Worm (Caenorhabditis elegans) whole organism, L1 larva: Measurements from ENCODE around the gene C28D4.7.

Experiments
- C04F5.9 ChIP-seq: sonication (generic microtip); optimal IDR thresholded peaks from 2 replicates; lab custom pipeline; 2016; ENCODE audit warnings: missing genetic modification characterization, missing compliant biosample characterization
- C16A3.4 ChIP-seq: fragments of 150-350 bp; optimal IDR thresholded peaks from 2 replicates; lab custom pipeline; 2014; ENCODE audit warnings: missing biosample characterization, missing genetic modification characterization
- aha-1 ChIP-seq: fragments of 150-350 bp; optimal IDR thresholded peaks from 2 replicates; lab custom pipeline; 2014; ENCODE audit warnings: missing biosample characterization, missing genetic modification characterization
- aly-2 ChIP-seq: fragments of 150-350 bp; optimal IDR thresholded peaks from 2 replicates; lab custom pipeline; 2014; ENCODE audit warnings: missing biosample characterization, missing genetic modification characterization
- blmp-1 ChIP-seq: fragments of 150-350 bp; optimal IDR thresholded peaks from 2 replicates; lab custom pipeline; 2014; ENCODE audit warnings: missing biosample characterization, missing genetic modification characterization
- ceh-8 ChIP-seq: fragments of 200-800 bp; sonication (Bioruptor generic); optimal IDR thresholded peaks from 2 replicates; lab custom pipeline; 2018; ENCODE audit warnings: mild to moderate bottlenecking, missing genetic modification characterization, moderate library complexity, missing compliant biosample characterization
- ceh-82 ChIP-seq, 3 experiments: fragments of 150-350 bp in 1 of 3; sonication (generic microtip) in 2 of 3; optimal IDR thresholded peaks; 2 replicates each; lab custom pipeline; 2014 to 2017; ENCODE audit warnings: missing biosample characterization in 3 of 3, missing genetic modification characterization in 3 of 3
- ces-1 ChIP-seq: fragments of 150-350 bp; optimal IDR thresholded peaks from 2 replicates; lab custom pipeline; 2014; ENCODE audit warnings: missing biosample characterization, missing genetic modification reagents, missing genetic modification characterization
- dpl-1 ChIP-seq, 3 experiments: fragments of 150-350 bp in 2 of 3; sonication (generic microtip) in 1 of 3; optimal IDR thresholded peaks; 2 replicates each; lab custom pipeline; 2014 to 2017; ENCODE audit warnings: missing biosample characterization in 3 of 3, missing genetic modification characterization in 3 of 3, missing genetic modification reagents in 3 of 3
- efl-1 ChIP-seq, 4 experiments: fragments of 150-350 bp; optimal IDR thresholded peaks in 3 of 4; peaks in 1 of 4; 1 replicate in 1 of 4; 2 replicates in 3 of 4; lab custom pipeline; 2014; ENCODE audit warnings: missing biosample characterization in 2 of 4, missing genetic modification characterization in 2 of 4, missing genetic modification reagents in 2 of 4
- efl-3 ChIP-seq: fragments of 200-800 bp; sonication (Bioruptor generic); optimal IDR thresholded peaks from 2 replicates; lab custom pipeline; 2018; ENCODE audit warnings: mild to moderate bottlenecking, missing genetic modification characterization, missing compliant biosample characterization
- egl-27 ChIP-seq, 2 experiments: fragments of 150-350 bp in 1 of 2; sonication (generic microtip); optimal IDR thresholded peaks; 3 replicates each; lab custom pipeline; 2017 to 2018; ENCODE audit warnings: missing biosample characterization in 2 of 2, missing genetic modification characterization in 2 of 2, missing genetic modification reagents in 2 of 2
- elt-2 ChIP-seq: sonication (generic microtip); optimal IDR thresholded peaks from 2 replicates; lab custom pipeline; 2016; ENCODE audit warnings: missing genetic modification characterization, mild to moderate bottlenecking, inconsistent platforms, missing compliant biosample characterization, missing genetic modification reagents
- elt-3 ChIP-seq, 6 experiments: fragments of 150-350 bp in 1 of 6; sonication (generic microtip); optimal IDR thresholded peaks; 2 replicates each; lab custom pipeline; 2017 to 2018; ENCODE audit warnings: missing biosample characterization in 6 of 6, missing genetic modification characterization in 6 of 6, inconsistent platforms in 1 of 6
- fkh-4 ChIP-seq: sonication (generic microtip); optimal IDR thresholded peaks from 2 replicates; lab custom pipeline; 2016; ENCODE audit warnings: missing compliant biosample characterization, missing genetic modification characterization, borderline replicate concordance
- fkh-8 ChIP-seq: sonication (generic microtip); optimal IDR thresholded peaks from 2 replicates; lab custom pipeline; 2016; ENCODE audit warnings: mild to moderate bottlenecking, missing genetic modification characterization, missing compliant biosample characterization
- fos-1 ChIP-seq: fragments of 150-350 bp; optimal IDR thresholded peaks from 2 replicates; lab custom pipeline; 2014; ENCODE audit warnings: missing biosample characterization, missing genetic modification characterization
- grh-1 ChIP-seq: fragments of 200-800 bp; sonication (Bioruptor generic); IDR thresholded peaks from 2 replicates; pipeline ENCODE4 v1.3.6; 2022; ENCODE audit warnings: missing genetic modification reagents, missing genetic modification characterization, missing compliant biosample characterization
- hlh-4 ChIP-seq: sonication (generic microtip); optimal IDR thresholded peaks from 2 replicates; lab custom pipeline; 2016; ENCODE audit warnings: mild to moderate bottlenecking, missing genetic modification characterization, missing compliant biosample characterization
- hpl-2 ChIP-seq: fragments of 150-350 bp; optimal IDR thresholded peaks from 2 replicates; lab custom pipeline; 2014; ENCODE audit warnings: missing biosample characterization, missing genetic modification reagents, missing genetic modification characterization
- irx-1 ChIP-seq: sonication (generic microtip); optimal IDR thresholded peaks from 2 replicates; lab custom pipeline; 2016; ENCODE audit warnings: missing genetic modification characterization, missing compliant biosample characterization
- jun-1 ChIP-seq: fragments of 150-350 bp; optimal IDR thresholded peaks from 2 replicates; lab custom pipeline; 2014; ENCODE audit warnings: missing biosample characterization, missing genetic modification reagents, missing genetic modification characterization
- lin-13 ChIP-seq: fragments of 150-350 bp; optimal IDR thresholded peaks from 2 replicates; lab custom pipeline; 2014; ENCODE audit warnings: missing biosample characterization, missing genetic modification reagents, missing genetic modification characterization
- lin-14 ChIP-seq: fragments of 200-800 bp; sonication (Bioruptor generic); optimal IDR thresholded peaks from 2 replicates; lab custom pipeline; 2018; ENCODE audit warnings: mild to moderate bottlenecking, missing genetic modification characterization, moderate library complexity, missing compliant biosample characterization
- lsy-2 ChIP-seq, 2 experiments: fragments of 150-350 bp; optimal IDR thresholded peaks; 2 replicates each; lab custom pipeline; 2014; ENCODE audit warnings: missing biosample characterization in 2 of 2, missing genetic modification characterization in 2 of 2
- mab-9 ChIP-seq: fragments of 200-800 bp; sonication (Bioruptor generic); IDR thresholded peaks from 2 replicates; pipeline ENCODE4 v1.3.6; 2022; ENCODE audit warnings: missing genetic modification reagents, missing genetic modification characterization, missing compliant biosample characterization
- mdl-1 ChIP-seq, 2 experiments: fragments of 150-350 bp; optimal IDR thresholded peaks; 2 replicates each; lab custom pipeline; 2014 to 2017; ENCODE audit warnings: missing biosample characterization in 2 of 2, missing genetic modification characterization in 2 of 2, inconsistent platforms in 1 of 2
- mef-2 ChIP-seq: fragments of 150-350 bp; optimal IDR thresholded peaks from 2 replicates; lab custom pipeline; 2014; ENCODE audit warnings: missing biosample characterization, missing genetic modification characterization
- mep-1 ChIP-seq: fragments of 150-350 bp; optimal IDR thresholded peaks from 2 replicates; lab custom pipeline; 2014; ENCODE audit warnings: missing biosample characterization, missing genetic modification characterization
- nhr-12 ChIP-seq: sonication (generic microtip); optimal IDR thresholded peaks from 2 replicates; lab custom pipeline; 2017; ENCODE audit warnings: missing biosample characterization, missing genetic modification characterization
- nhr-19 ChIP-seq: fragments of 200-800 bp; sonication (Bioruptor generic); conservative IDR thresholded peaks from 2 replicates; pipeline ENCODE4 v1.3.6; 2022; ENCODE audit warnings: missing genetic modification characterization, missing compliant biosample characterization
- nhr-20 ChIP-seq: sonication (generic microtip); optimal IDR thresholded peaks from 2 replicates; lab custom pipeline; 2016; ENCODE audit warnings: mild to moderate bottlenecking, missing genetic modification characterization, missing compliant biosample characterization
- nhr-47 ChIP-seq: sonication (generic microtip); optimal IDR thresholded peaks from 2 replicates; lab custom pipeline; 2016; ENCODE audit warnings: mild to moderate bottlenecking, missing genetic modification characterization, moderate library complexity, missing compliant biosample characterization
- nhr-71 ChIP-seq: sonication (generic microtip); optimal IDR thresholded peaks from 2 replicates; lab custom pipeline; 2016; ENCODE audit warnings: mild to moderate bottlenecking, missing genetic modification characterization, moderate library complexity, missing compliant biosample characterization
- pag-3 ChIP-seq: sonication (generic microtip); optimal IDR thresholded peaks from 2 replicates; lab custom pipeline; 2017; ENCODE audit warnings: missing genetic modification characterization, mild to moderate bottlenecking, missing compliant biosample characterization, antibody characterized with exemption, borderline replicate concordance; ENCODE audit not compliant: insufficient read depth
- rnt-1 ChIP-seq: sonication (generic microtip); optimal IDR thresholded peaks from 2 replicates; lab custom pipeline; 2016; ENCODE audit warnings: mild to moderate bottlenecking, missing genetic modification characterization, moderate library complexity, missing compliant biosample characterization
- skn-1 ChIP-seq: fragments of 150-350 bp; optimal IDR thresholded peaks from 2 replicates; lab custom pipeline; 2014; ENCODE audit warnings: missing biosample characterization, missing genetic modification characterization
- snu-23 ChIP-seq: sonication (generic microtip); optimal IDR thresholded peaks from 2 replicates; lab custom pipeline; 2016; ENCODE audit warnings: missing genetic modification characterization, missing compliant biosample characterization
- sox-4 ChIP-seq: sonication (generic microtip); optimal IDR thresholded peaks from 2 replicates; lab custom pipeline; 2016; ENCODE audit warnings: missing genetic modification characterization, missing compliant biosample characterization
- sptf-1 ChIP-seq: fragments of 150-350 bp; optimal IDR thresholded peaks from 2 replicates; lab custom pipeline; 2014; ENCODE audit warnings: missing biosample characterization, missing genetic modification characterization
- swsn-7 ChIP-seq: sonication (generic microtip); optimal IDR thresholded peaks from 2 replicates; lab custom pipeline; 2016; ENCODE audit warnings: missing genetic modification characterization, missing compliant biosample characterization
- tbx-2 ChIP-seq: sonication (generic microtip); optimal IDR thresholded peaks from 2 replicates; lab custom pipeline; 2016; ENCODE audit warnings: missing genetic modification characterization, missing compliant biosample characterization
- tlp-1 ChIP-seq: fragments of 150-350 bp; optimal IDR thresholded peaks from 2 replicates; lab custom pipeline; 2014; ENCODE audit warnings: missing biosample characterization, missing genetic modification characterization
- unc-62 ChIP-seq: fragments of 150-350 bp; optimal IDR thresholded peaks from 2 replicates; lab custom pipeline; 2014; ENCODE audit warnings: missing biosample characterization, missing genetic modification reagents, missing genetic modification characterization
- unc-86 ChIP-seq: sonication (generic microtip); optimal IDR thresholded peaks from 2 replicates; lab custom pipeline; 2016; ENCODE audit warnings: missing genetic modification characterization, missing compliant biosample characterization
- unc-98 ChIP-seq: fragments of 200-800 bp; sonication (Bioruptor generic); IDR thresholded peaks from 2 replicates; pipeline ENCODE4 v1.3.6; 2022; ENCODE audit warnings: missing genetic modification characterization, missing compliant biosample characterization
- xbp-1 ChIP-seq: sonication (generic microtip); optimal IDR thresholded peaks from 2 replicates; lab custom pipeline; 2016; ENCODE audit warnings: missing genetic modification characterization, missing compliant biosample characterization
- ztf-11 ChIP-seq, 2 experiments: sonication (generic microtip); optimal IDR thresholded peaks; 2 replicates each; lab custom pipeline; 2016 to 2017; ENCODE audit warnings: missing genetic modification characterization in 2 of 2, missing biosample characterization in 1 of 2, missing compliant biosample characterization in 1 of 2
- ztf-4 ChIP-seq: fragments of 150-350 bp; optimal IDR thresholded peaks from 2 replicates; lab custom pipeline; 2014; ENCODE audit warnings: missing biosample characterization, missing genetic modification characterization

C28D4.7 gene

ce11 chrIV:9718396-9718795, 24.6 kb downstream of the C28D4.7 start (continued):
- TF ChIP-seq unc-62 (GFP tag; lab: Kevin White, UChicago) (no peak), hpl-2 (GFP tag; lab: Kevin White, UChicago) (no peak), blmp-1 (peak; percentile 87), nhr-47 (tag; lab: Kevin White, UChicago) (peak; percentile 70), ces-1 (no peak), fkh-4 (tag; lab: Kevin White, UChicago) (no peak), jun-1 (tag; lab: Kevin White, UChicago) (peak; percentile 78), aha-1 (tag; lab: Kevin White, UChicago) (peak; percentile 24), nhr-20 (tag; lab: Kevin White, UChicago) (peak; percentile 88), fos-1 (tag; lab: Kevin White, UChicago) (peak; percentile 68), rnt-1 (tag; lab: Kevin White, UChicago) (peak; percentile 80), nhr-71 (tag; lab: Kevin White, UChicago) (peak; percentile 90), egl-27 (tag; optimal IDR thresholded peaks at IDR 0.05; lab: Kevin White, UChicago) (peak; percentile 40 to 52), nhr-19 (GFP tag; lab: Robert Waterston, UW) (peak; percentile 61), ceh-8 (GFP tag; lab: Kevin White, UChicago) (no peak), aly-2 (peak; percentile 32), mef-2 (tag; lab: Kevin White, UChicago) (peak; percentile 35), nhr-12 (no peak), elt-3 (tag; optimal IDR thresholded peaks at IDR 0.05; lab: Kevin White, UChicago) (peak in 2 of 6 experiments; percentile 15 to 62), skn-1 (peak; percentile 33), pag-3 (tag; lab: Kevin White, UChicago) (peak; percentile 20), mep-1 (peak; percentile 48), irx-1 (tag; lab: Kevin White, UChicago) (peak; percentile 4), snu-23 (GFP tag; lab: Kevin White, UChicago) (peak; percentile 91), tbx-2 (peak; percentile 81), lin-14 (GFP tag; lab: Kevin White, UChicago) (peak; percentile 93), mdl-1 (tag; optimal IDR thresholded peaks at IDR 0.05; lab: Kevin White, UChicago) (peak in 1 of 2 experiments; percentile 72), elt-2 (tag; lab: Kevin White, UChicago) (peak; percentile 46), sox-4 (tag; lab: Kevin White, UChicago) (no peak), dpl-1 (GFP tag; optimal IDR thresholded peaks at IDR 0.05; lab: Kevin White, UChicago) (peak in 2 of 3 experiments; percentile 0 to 40), fkh-8 (peak; percentile 87), ceh-82 (tag; optimal IDR thresholded peaks at IDR 0.05; lab: Kevin White, UChicago) (peak in 2 of 3 experiments; percentile 48 to 53), efl-3 (no peak), mab-9 (GFP tag; lab: Robert Waterston, UW) (no peak), hlh-4 (tag; lab: Kevin White, UChicago) (no peak), lsy-2 (tag; optimal IDR thresholded peaks at IDR 0.05; lab: Kevin White, UChicago) (peak; percentile 30 to 84), tlp-1 (tag; lab: Kevin White, UChicago) (no peak)

- TF ChIP-seq C16A3.4 (tag; lab: Kevin White, UChicago) = no peak
- no peak for TF ChIP-seq mef-2 (tag; lab: Kevin White, UChicago)
- TF ChIP-seq sptf-1 (tag; lab: Kevin White, UChicago) = no peak
- TF ChIP-seq lin-14 (GFP tag; lab: Kevin White, UChicago) = no peak
Observed at ce11 chrIV:9717844-9718243, 25.1 kb downstream of the C28D4.7 start.

ce11 chrIV:9716490-9716889, 26.5 kb downstream of the C28D4.7 start:
- TF ChIP-seq nhr-47 (tag; lab: Kevin White, UChicago) (no peak), xbp-1 (no peak), ztf-11 (tag; optimal IDR thresholded peaks at IDR 0.05; lab: Kevin White, UChicago) (no peak), fkh-8 (no peak), fkh-4 (tag; lab: Kevin White, UChicago) (no peak), ceh-8 (GFP tag; lab: Kevin White, UChicago) (no peak), unc-98 (GFP tag; lab: Robert Waterston, UW) (no peak), C16A3.4 (tag; lab: Kevin White, UChicago) (peak; percentile 14), egl-27 (tag; optimal IDR thresholded peaks at IDR 0.05; lab: Kevin White, UChicago) (no peak), hlh-4 (tag; lab: Kevin White, UChicago) (no peak), grh-1 (GFP tag; lab: Robert Waterston, UW) (no peak), nhr-12 (no peak), lin-13 (GFP tag; lab: Kevin White, UChicago) (no peak), efl-1 (optimal IDR thresholded peaks at IDR 0.05; lab: Kevin White, UChicago) (no peak), efl-1 (GFP tag; optimal IDR thresholded peaks at IDR 0.05 in 1 of 2; lab: Kevin White, UChicago) (peak in 1 of 2 experiments; percentile 6), ztf-4 (tag; lab: Kevin White, UChicago) (peak; percentile 5), swsn-7 (tag; lab: Kevin White, UChicago) (no peak), unc-86 (tag; lab: Kevin White, UChicago) (no peak), C04F5.9 (no peak)
